Worm (Caenorhabditis elegans) whole organism, early embryonic: ENCODE measurements around the gene cox-14.

Experiments used
- aly-1 ChIP-seq: sonication (generic microtip); optimal IDR thresholded peaks from 2 replicates; lab custom pipeline; 2016; ENCODE audit warnings: missing genetic modification characterization, missing compliant biosample characterization
- ama-1 ChIP-seq: fragments of 150-350 bp; optimal IDR thresholded peaks from 2 replicates; lab custom pipeline; 2014
- ceh-13 ChIP-seq: fragments of 200-800 bp; sonication (Bioruptor generic); optimal IDR thresholded peaks from 2 replicates; lab custom pipeline; 2018; ENCODE audit warnings: mild to moderate bottlenecking, missing genetic modification characterization, missing compliant biosample characterization
- ets-7 ChIP-seq: sonication (generic microtip); optimal IDR thresholded peaks from 2 replicates; lab custom pipeline; 2016; ENCODE audit warnings: missing genotype, missing genetic modification characterization, missing compliant biosample characterization
- flt-1 ChIP-seq: fragments of 200-800 bp; sonication (Bioruptor generic); IDR thresholded peaks from 2 replicates; pipeline ENCODE4 v1.3.6; 2022; ENCODE audit warnings: missing genetic modification characterization, missing compliant biosample characterization
- hmg-4 ChIP-seq: fragments of 200-800 bp; sonication (Bioruptor generic); optimal IDR thresholded peaks from 2 replicates; lab custom pipeline; 2018; ENCODE audit warnings: mild to moderate bottlenecking, missing genetic modification characterization, missing compliant biosample characterization
- scrt-1 ChIP-seq: fragments of 200-800 bp; sonication (Bioruptor generic); IDR thresholded peaks from 2 replicates; pipeline ENCODE4 v1.3.6; 2022; ENCODE audit warnings: missing genetic modification characterization, missing compliant biosample characterization

ce11 chrIII:10202391-10202790 lies 16.4 kb upstream of the cox-14 start:
- TF ChIP-seq ets-7 (tag; lab: Kevin White, UChicago): no peak
- TF ChIP-seq ama-1 (lab: Kevin White, UChicago): no peak
- TF ChIP-seq hmg-4 (GFP tag; lab: Kevin White, UChicago): no peak
- no peak for TF ChIP-seq ceh-13 (GFP tag; lab: Kevin White, UChicago)
- TF ChIP-seq aly-1 (tag; lab: Kevin White, UChicago): no peak
- TF ChIP-seq flt-1 (GFP tag; lab: Robert Waterston, UW): no peak
- no peak for TF ChIP-seq scrt-1 (GFP tag; lab: Robert Waterston, UW)
